Worm (Caenorhabditis elegans) whole organism, late embryonic: ENCODE results near the gene nhr-13.

ENCODE experiments used
- F13H6.1 ChIP-seq: sonication (generic microtip); optimal IDR thresholded peaks from 2 replicates; lab custom pipeline; 2016; ENCODE audit warnings: missing genetic modification characterization, missing compliant biosample characterization
- K09A11.1 ChIP-seq: sonication (generic microtip); optimal IDR thresholded peaks from 2 replicates; lab custom pipeline; 2017; ENCODE audit warnings: antibody characterized with exemption, mild to moderate bottlenecking, missing genetic modification characterization, missing compliant biosample characterization; ENCODE audit not compliant: insufficient read depth
- T23F11.4 ChIP-seq: fragments of 200-800 bp; sonication (Bioruptor generic); optimal IDR thresholded peaks from 2 replicates; lab custom pipeline; 2018; ENCODE audit warnings: mild to moderate bottlenecking, missing genetic modification characterization, missing compliant biosample characterization
- ceh-14 ChIP-seq: sonication (generic microtip); optimal IDR thresholded peaks from 2 replicates; lab custom pipeline; 2016; ENCODE audit warnings: missing genotype, missing genetic modification characterization, missing compliant biosample characterization
- ceh-18 ChIP-seq: sonication (generic microtip); optimal IDR thresholded peaks from 2 replicates; lab custom pipeline; 2016; ENCODE audit warnings: missing genetic modification characterization, missing compliant biosample characterization
- ceh-19 ChIP-seq: fragments of 200-800 bp; sonication (Bioruptor generic); optimal IDR thresholded peaks from 2 replicates; lab custom pipeline; 2018; ENCODE audit warnings: mild to moderate bottlenecking, missing genetic modification characterization, missing compliant biosample characterization
- ceh-24 ChIP-seq: sonication (generic microtip); optimal IDR thresholded peaks from 2 replicates; lab custom pipeline; 2016; ENCODE audit warnings: mild to moderate bottlenecking, missing genetic modification characterization, missing compliant biosample characterization
- ceh-31 ChIP-seq: sonication (generic microtip); optimal IDR thresholded peaks from 2 replicates; lab custom pipeline; 2016; ENCODE audit warnings: missing genetic modification characterization, missing compliant biosample characterization
- ceh-34 ChIP-seq: sonication (generic microtip); optimal IDR thresholded peaks from 2 replicates; lab custom pipeline; 2016; ENCODE audit warnings: mild to moderate bottlenecking, missing genetic modification characterization, missing compliant biosample characterization
- ceh-9 ChIP-seq: sonication (generic microtip); optimal IDR thresholded peaks from 2 replicates; lab custom pipeline; 2016; ENCODE audit warnings: mild to moderate bottlenecking, missing genetic modification characterization, inconsistent platforms, missing compliant biosample characterization
- che-1 ChIP-seq: sonication (generic microtip); optimal IDR thresholded peaks from 2 replicates; lab custom pipeline; 2016; ENCODE audit warnings: mild to moderate bottlenecking, missing genetic modification characterization, missing compliant biosample characterization
- dmd-4 ChIP-seq: sonication (generic microtip); optimal IDR thresholded peaks from 2 replicates; lab custom pipeline; 2016; ENCODE audit warnings: borderline replicate concordance, missing genetic modification characterization, missing compliant biosample characterization
- elt-2 ChIP-seq: sonication (generic microtip); optimal IDR thresholded peaks from 2 replicates; lab custom pipeline; 2016; ENCODE audit warnings: missing genetic modification reagents, missing genetic modification characterization, missing compliant biosample characterization
- ets-4 ChIP-seq: sonication (generic microtip); optimal IDR thresholded peaks from 2 replicates; lab custom pipeline; 2016; ENCODE audit warnings: missing genetic modification characterization, missing compliant biosample characterization
- eyg-1 ChIP-seq: sonication (generic microtip); optimal IDR thresholded peaks from 2 replicates; lab custom pipeline; 2016; ENCODE audit warnings: missing genotype, missing genetic modification characterization, missing compliant biosample characterization
- fax-1 ChIP-seq: sonication (generic microtip); optimal IDR thresholded peaks from 2 replicates; lab custom pipeline; 2016; ENCODE audit warnings: missing genotype, missing genetic modification characterization, missing compliant biosample characterization
- fkh-10 ChIP-seq: fragments of 150-350 bp; optimal IDR thresholded peaks from 2 replicates; lab custom pipeline; 2014; ENCODE audit warnings: missing biosample characterization, missing genetic modification reagents, missing genetic modification characterization
- hlh-30 ChIP-seq: sonication (generic microtip); optimal IDR thresholded peaks from 2 replicates; lab custom pipeline; 2017; ENCODE audit warnings: antibody characterized with exemption, missing genetic modification characterization, missing compliant biosample characterization; ENCODE audit not compliant: insufficient read depth
- hlh-6 ChIP-seq: sonication (generic microtip); optimal IDR thresholded peaks from 2 replicates; lab custom pipeline; 2016; ENCODE audit warnings: missing genotype, missing genetic modification characterization, missing compliant biosample characterization
- lim-6 ChIP-seq: sonication (generic microtip); optimal IDR thresholded peaks from 2 replicates; lab custom pipeline; 2016; ENCODE audit warnings: missing genetic modification characterization, missing compliant biosample characterization
- lin-11 ChIP-seq: fragments of 200-800 bp; sonication (Bioruptor generic); optimal IDR thresholded peaks from 2 replicates; lab custom pipeline; 2018; ENCODE audit warnings: mild to moderate bottlenecking, missing genetic modification characterization, missing compliant biosample characterization
- nfya-1 ChIP-seq: sonication (generic microtip); optimal IDR thresholded peaks from 2 replicates; lab custom pipeline; 2017; ENCODE audit warnings: missing genetic modification characterization, mild to moderate bottlenecking, missing compliant biosample characterization, antibody characterized with exemption, moderate library complexity
- nhr-232 ChIP-seq: sonication (generic microtip); optimal IDR thresholded peaks from 2 replicates; lab custom pipeline; 2016; ENCODE audit warnings: missing genetic modification characterization, missing compliant biosample characterization
- pag-3 ChIP-seq: sonication (generic microtip); optimal IDR thresholded peaks from 2 replicates; lab custom pipeline; 2016; ENCODE audit warnings: missing compliant biosample characterization, missing genetic modification characterization, borderline replicate concordance
- pat-9 ChIP-seq: fragments of 200-800 bp; sonication (Bioruptor generic); optimal IDR thresholded peaks from 2 replicates; lab custom pipeline; 2018; ENCODE audit warnings: mild to moderate bottlenecking, missing genetic modification characterization, moderate library complexity, missing compliant biosample characterization
- pax-1 ChIP-seq: fragments of 150-350 bp; optimal IDR thresholded peaks from 2 replicates; lab custom pipeline; 2014; ENCODE audit warnings: missing biosample characterization, missing genetic modification characterization
- pha-2 ChIP-seq: sonication (generic microtip); optimal IDR thresholded peaks from 2 replicates; lab custom pipeline; 2017; ENCODE audit warnings: mild to moderate bottlenecking, missing genetic modification characterization, missing compliant biosample characterization
- pha-4 ChIP-seq: fragments of 150-350 bp; optimal IDR thresholded peaks from 2 replicates; lab custom pipeline; 2018; ENCODE audit warnings: missing biosample characterization, missing genetic modification reagents, missing genetic modification characterization
- pros-1 ChIP-seq: fragments of 150-350 bp; optimal IDR thresholded peaks from 2 replicates; lab custom pipeline; 2014; ENCODE audit warnings: missing biosample characterization, missing genetic modification reagents, missing genetic modification characterization
- ref-2 ChIP-seq: sonication (generic microtip); optimal IDR thresholded peaks from 2 replicates; lab custom pipeline; 2016; ENCODE audit warnings: missing genetic modification characterization, missing compliant biosample characterization
- rnt-1 ChIP-seq: sonication (generic microtip); optimal IDR thresholded peaks from 2 replicates; lab custom pipeline; 2016; ENCODE audit warnings: missing genetic modification characterization, missing compliant biosample characterization
- sox-2 ChIP-seq: fragments of 200-800 bp; sonication (Bioruptor generic); IDR thresholded peaks from 2 replicates; pipeline ENCODE4 v1.3.6; 2022; ENCODE audit warnings: missing genetic modification reagents, missing genetic modification characterization, missing compliant biosample characterization
- tbx-2 ChIP-seq: sonication (generic microtip); optimal IDR thresholded peaks from 2 replicates; lab custom pipeline; 2016; ENCODE audit warnings: missing genetic modification characterization, missing compliant biosample characterization
- ttx-3 ChIP-seq: sonication (generic microtip); optimal IDR thresholded peaks from 2 replicates; lab custom pipeline; 2016; ENCODE audit warnings: missing genetic modification reagents, missing genetic modification characterization, missing compliant biosample characterization
- unc-42 ChIP-seq: sonication (generic microtip); optimal IDR thresholded peaks from 2 replicates; lab custom pipeline; 2016; ENCODE audit warnings: missing genotype, missing genetic modification characterization, missing compliant biosample characterization
- unc-86 ChIP-seq: sonication (generic microtip); optimal IDR thresholded peaks from 2 replicates; lab custom pipeline; 2016; ENCODE audit warnings: missing genetic modification characterization, missing compliant biosample characterization
- zip-5 ChIP-seq: sonication (generic microtip); optimal IDR thresholded peaks from 2 replicates; lab custom pipeline; 2016; ENCODE audit warnings: missing genetic modification characterization, missing compliant biosample characterization

The nhr-13 gene

ce11 chrV:2200402-2200801 is 8.1 kb downstream of the nhr-13 start:
- TF ChIP-seq elt-2 (tag; lab: Kevin White, UChicago) (no peak), unc-86 (no peak), T23F11.4 (GFP tag; lab: Kevin White, UChicago) (no peak), hlh-6 (tag; lab: Kevin White, UChicago) (no peak), ceh-18 (tag; lab: Kevin White, UChicago) (no peak), ceh-34 (tag; lab: Kevin White, UChicago) (no peak), pax-1 (tag; lab: Kevin White, UChicago) (no peak), pha-2 (tag; lab: Kevin White, UChicago) (no peak), hlh-30 (tag; lab: Kevin White, UChicago) (no peak), lim-6 (no peak), sox-2 (GFP tag; lab: Robert Waterston, UW) (no peak), ref-2 (tag; lab: Kevin White, UChicago) (no peak), pha-4 (tag; lab: Kevin White, UChicago) (no peak)

- TF ChIP-seq ceh-24 (no peak), lim-6 (no peak), ceh-31 (no peak), elt-2 (tag; lab: Kevin White, UChicago) (no peak), eyg-1 (tag; lab: Kevin White, UChicago) (no peak), ceh-19 (GFP tag; lab: Kevin White, UChicago) (no peak), che-1 (no peak), fkh-10 (no peak), pax-1 (tag; lab: Kevin White, UChicago) (no peak), ref-2 (tag; lab: Kevin White, UChicago) (no peak)
These were observed 9.0 kb downstream of the nhr-13 start, which contains the start of gene cyp-32B1 for ce11 chrV:2201240-2201639. Gene cyp-32B1, minus strand, starts transcription at chrV:2201415.

- TF ChIP-seq lin-11 (tag; lab: Kevin White, UChicago), result no peak
- TF ChIP-seq ceh-14 (tag; lab: Kevin White, UChicago), result no peak
- no peak for TF ChIP-seq nfya-1 (tag; lab: Kevin White, UChicago)
- TF ChIP-seq K09A11.1 (tag; lab: Kevin White, UChicago), result no peak
- TF ChIP-seq pha-4 (tag; lab: Kevin White, UChicago), result no peak
- no peak for TF ChIP-seq pat-9 (tag; lab: Kevin White, UChicago)
- TF ChIP-seq eyg-1 (tag; lab: Kevin White, UChicago), result no peak
- no peak for TF ChIP-seq pros-1 (tag; lab: Kevin White, UChicago)
- no peak for TF ChIP-seq ceh-9
- no peak for TF ChIP-seq tbx-2 (tag; lab: Kevin White, UChicago)
- TF ChIP-seq rnt-1 (tag; lab: Kevin White, UChicago), result no peak
- no peak for TF ChIP-seq pag-3 (tag; lab: Kevin White, UChicago)
- no peak for TF ChIP-seq ttx-3 (tag; lab: Kevin White, UChicago)
- no peak for TF ChIP-seq pax-1 (tag; lab: Kevin White, UChicago)
- no peak for TF ChIP-seq dmd-4 (tag; lab: Kevin White, UChicago)
- no peak for TF ChIP-seq F13H6.1 (tag; lab: Kevin White, UChicago)
- TF ChIP-seq ets-4 (tag; lab: Kevin White, UChicago), result no peak
- no peak for TF ChIP-seq fax-1 (tag; lab: Kevin White, UChicago)
- no peak for TF ChIP-seq lim-6
These were observed 11.8 kb downstream of the nhr-13 start, which contains the start of gene cyp-33C12 for ce11 chrV:2204080-2204479. Gene cyp-33C12, minus strand, starts transcription at chrV:2204400.

ce11 chrV:2206181-2206580 is 13.9 kb downstream of the nhr-13 start, which contains the start of gene srt-40:
Gene srt-40, minus strand, starts transcription at chrV:2206281.
- TF ChIP-seq nfya-1 (tag; lab: Kevin White, UChicago) (no peak), nhr-232 (tag; lab: Kevin White, UChicago) (no peak), ceh-24 (no peak), zip-5 (no peak), unc-42 (tag; lab: Kevin White, UChicago) (no peak)
